Worm (Caenorhabditis elegans) whole organism, mixed stage, embryonic: ENCODE results near the gene gpa-13.

ENCODE experiments used
- M03D4.4 ChIP-seq: sonication (generic microtip); optimal IDR thresholded peaks from 2 replicates; lab custom pipeline; 2017; ENCODE audit warnings: mild to moderate bottlenecking, missing genetic modification characterization, missing compliant biosample characterization
- bed-3 ChIP-seq: fragments of 200-800 bp; sonication (Bioruptor generic); optimal IDR thresholded peaks from 3 replicates; lab custom pipeline; 2018; ENCODE audit warnings: mild to moderate bottlenecking, missing genetic modification characterization, moderate library complexity, missing compliant biosample characterization
- blmp-1 ChIP-seq: fragments of 150-350 bp; optimal IDR thresholded peaks from 2 replicates; lab custom pipeline; 2014; ENCODE audit warnings: missing biosample characterization, missing genetic modification characterization
- ceh-39 ChIP-seq: fragments of 150-350 bp; optimal IDR thresholded peaks from 2 replicates; lab custom pipeline; 2014; ENCODE audit warnings: missing biosample characterization, missing genetic modification characterization
- ceh-43 ChIP-seq: fragments of 200-800 bp; sonication (Bioruptor generic); optimal IDR thresholded peaks from 2 replicates; lab custom pipeline; 2018; ENCODE audit warnings: mild to moderate bottlenecking, missing genetic modification characterization, moderate library complexity, missing compliant biosample characterization
- ceh-83 ChIP-seq: fragments of 200-800 bp; sonication (Bioruptor generic); optimal IDR thresholded peaks from 2 replicates; lab custom pipeline; 2018; ENCODE audit warnings: mild to moderate bottlenecking, missing genetic modification characterization, missing compliant biosample characterization
- ces-1 ChIP-seq: fragments of 150-350 bp; optimal IDR thresholded peaks from 2 replicates; lab custom pipeline; 2014; ENCODE audit warnings: missing biosample characterization, missing genetic modification reagents, missing genetic modification characterization
- cnd-1 ChIP-seq: fragments of 200-800 bp; sonication (Bioruptor generic); optimal IDR thresholded peaks from 2 replicates; lab custom pipeline; 2018; ENCODE audit warnings: mild to moderate bottlenecking, missing genetic modification characterization, missing compliant biosample characterization
- drap-1 ChIP-seq: fragments of 200-800 bp; sonication (Bioruptor generic); optimal IDR thresholded peaks from 3 replicates; lab custom pipeline; 2018; ENCODE audit warnings: mild to moderate bottlenecking, missing genetic modification characterization, missing compliant biosample characterization
- elt-1 ChIP-seq: sonication (generic microtip); optimal IDR thresholded peaks from 2 replicates; lab custom pipeline; 2017; ENCODE audit warnings: missing genetic modification characterization, mild to moderate bottlenecking, missing compliant biosample characterization, antibody characterized with exemption, moderate library complexity, borderline replicate concordance; ENCODE audit not compliant: insufficient read depth
- elt-3 ChIP-seq: fragments of 150-350 bp; optimal IDR thresholded peaks from 2 replicates; lab custom pipeline; 2014; ENCODE audit warnings: missing biosample characterization, missing genetic modification characterization
- flh-1 ChIP-seq: fragments of 200-800 bp; sonication (Bioruptor generic); optimal IDR thresholded peaks from 2 replicates; lab custom pipeline; 2018; ENCODE audit warnings: mild to moderate bottlenecking, missing genetic modification characterization, moderate library complexity, missing compliant biosample characterization
- ham-2 ChIP-seq: fragments of 200-800 bp; sonication (Bioruptor generic); optimal IDR thresholded peaks from 2 replicates; lab custom pipeline; 2018; ENCODE audit warnings: mild to moderate bottlenecking, missing genetic modification characterization, missing compliant biosample characterization
- hlh-1 ChIP-seq: fragments of 150-350 bp; optimal IDR thresholded peaks from 2 replicates; lab custom pipeline; 2014; ENCODE audit warnings: missing biosample characterization, missing genetic modification reagents, missing genetic modification characterization
- lin-13 ChIP-seq: fragments of 150-350 bp; optimal IDR thresholded peaks from 2 replicates; lab custom pipeline; 2014; ENCODE audit warnings: missing biosample characterization, missing genetic modification characterization
- lin-32 ChIP-seq: fragments of 200-800 bp; sonication (Bioruptor generic); optimal IDR thresholded peaks from 2 replicates; lab custom pipeline; 2018; ENCODE audit warnings: mild to moderate bottlenecking, missing genetic modification characterization, missing compliant biosample characterization
- lsy-2 ChIP-seq: fragments of 150-350 bp; optimal IDR thresholded peaks from 2 replicates; lab custom pipeline; 2014; ENCODE audit warnings: missing biosample characterization, missing genetic modification characterization
- mab-5 ChIP-seq: fragments of 150-350 bp; optimal IDR thresholded peaks from 2 replicates; lab custom pipeline; 2014; ENCODE audit warnings: missing biosample characterization, missing genetic modification characterization
- mep-1 ChIP-seq: fragments of 150-350 bp; optimal IDR thresholded peaks from 2 replicates; lab custom pipeline; 2017; ENCODE audit warnings: missing biosample characterization, missing genetic modification reagents, missing genetic modification characterization, inconsistent platforms
- mls-2 ChIP-seq: sonication (generic microtip); optimal IDR thresholded peaks from 2 replicates; lab custom pipeline; 2016; ENCODE audit warnings: mild to moderate bottlenecking, missing genetic modification characterization, moderate library complexity, missing compliant biosample characterization
- nhr-12 ChIP-seq: fragments of 150-350 bp; optimal IDR thresholded peaks from 2 replicates; lab custom pipeline; 2014; ENCODE audit warnings: missing biosample characterization, missing genetic modification characterization
- nhr-2 ChIP-seq: fragments of 150-350 bp; optimal IDR thresholded peaks from 2 replicates; lab custom pipeline; 2014; ENCODE audit warnings: missing biosample characterization, missing genetic modification characterization
- nhr-237 ChIP-seq: fragments of 150-350 bp; optimal IDR thresholded peaks from 2 replicates; lab custom pipeline; 2014; ENCODE audit warnings: missing biosample characterization, missing genetic modification characterization
- nhr-28 ChIP-seq: fragments of 150-350 bp; optimal IDR thresholded peaks from 2 replicates; lab custom pipeline; 2014; ENCODE audit warnings: missing biosample characterization, missing genetic modification characterization
- nhr-76 ChIP-seq: sonication (generic microtip); optimal IDR thresholded peaks from 2 replicates; lab custom pipeline; 2017; ENCODE audit warnings: missing biosample characterization, missing genetic modification characterization
- pha-4 ChIP-seq: fragments of 150-350 bp; optimal IDR thresholded peaks from 2 replicates; lab custom pipeline; 2018; ENCODE audit warnings: missing biosample characterization, missing genetic modification reagents, missing genetic modification characterization
- sem-2 ChIP-seq: fragments of 200-800 bp; sonication (Bioruptor generic); optimal IDR thresholded peaks from 2 replicates; lab custom pipeline; 2018; ENCODE audit warnings: mild to moderate bottlenecking, missing genetic modification characterization, missing compliant biosample characterization
- snpc-4 ChIP-seq: fragments of 150-350 bp; optimal IDR thresholded peaks from 2 replicates; lab custom pipeline; 2014; ENCODE audit warnings: missing biosample characterization, missing genetic modification characterization
- sptf-1 ChIP-seq: sonication (generic microtip); optimal IDR thresholded peaks from 2 replicates; lab custom pipeline; 2017; ENCODE audit warnings: mild to moderate bottlenecking, missing genetic modification characterization, moderate library complexity, missing compliant biosample characterization
- unc-39 ChIP-seq: fragments of 150-350 bp; optimal IDR thresholded peaks from 2 replicates; lab custom pipeline; 2014; ENCODE audit warnings: missing biosample characterization, missing genetic modification characterization
- unc-62 ChIP-seq: fragments of 150-350 bp; optimal IDR thresholded peaks from 2 replicates; lab custom pipeline; 2014; ENCODE audit warnings: missing biosample characterization, missing genetic modification reagents, missing genetic modification characterization
- zip-8 ChIP-seq: fragments of 150-350 bp; optimal IDR thresholded peaks from 2 replicates; lab custom pipeline; 2014; ENCODE audit warnings: missing biosample characterization, missing genetic modification characterization

gpa-13 gene

DNA sequence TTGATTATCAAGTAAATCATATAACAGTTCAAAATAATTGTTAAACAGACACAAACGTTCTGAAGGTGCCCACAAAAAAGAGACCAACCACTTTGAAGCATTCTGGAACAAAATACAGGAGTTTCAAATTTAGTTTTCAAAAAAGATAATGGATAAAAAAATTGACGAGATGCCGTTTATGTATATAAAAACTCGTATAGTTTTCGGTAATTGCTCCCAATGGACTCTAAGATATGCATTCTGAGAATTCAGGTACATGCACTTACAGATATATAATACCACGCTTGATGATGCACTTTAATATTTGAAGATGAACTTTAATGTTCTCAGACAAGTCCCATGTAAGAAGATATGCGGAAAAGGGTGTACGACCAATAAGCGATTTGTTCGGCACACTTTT, 36.1 kb downstream of the gpa-13 start, which contains the start of gene str-181:
TSS of gene str-181 (minus strand) at position 101 of the 400 bp plus-strand sequence.
- TF ChIP-seq nhr-2 (tag; lab: Kevin White, UChicago) (no peak), unc-39 (tag; lab: Kevin White, UChicago) (no peak), sptf-1 (tag; lab: Kevin White, UChicago) (no peak), lin-32 (no peak), nhr-12 (tag; lab: Kevin White, UChicago) (no peak), ces-1 (GFP tag; lab: Kevin White, UChicago) (no peak), zip-8 (tag; lab: Kevin White, UChicago) (no peak), bed-3 (GFP tag; lab: Kevin White, UChicago) (no peak), elt-1 (tag; lab: Kevin White, UChicago) (no peak), nhr-28 (tag; lab: Kevin White, UChicago) (no peak), mab-5 (tag; lab: Kevin White, UChicago) (no peak), hlh-1 (tag; lab: Kevin White, UChicago) (no peak), elt-3 (tag; lab: Kevin White, UChicago) (no peak)

DNA sequence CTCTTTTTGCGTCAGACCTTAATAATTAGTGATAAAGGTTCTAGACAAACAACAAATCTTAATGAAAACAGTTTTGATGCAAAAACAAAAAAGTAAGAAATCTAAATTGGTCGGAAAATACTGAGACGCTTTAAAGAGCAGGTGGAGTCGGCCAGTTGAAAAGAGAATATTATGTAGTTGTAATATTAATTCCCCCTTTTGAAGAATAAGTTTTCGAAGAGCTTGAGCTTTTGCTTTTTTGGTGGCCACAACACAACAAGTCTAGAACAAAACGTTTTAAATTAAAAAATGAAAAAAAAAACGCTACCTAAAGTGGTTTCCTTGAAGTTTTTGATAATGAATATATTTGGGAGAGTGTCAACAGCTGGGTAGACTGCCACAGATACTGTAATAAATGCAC, 38.3 kb downstream of the gpa-13 start, which contains the start of gene str-178:
TSS of gene str-178 (minus strand) at position 101 of the 400 bp plus-strand sequence.
- no peak for TF ChIP-seq elt-1 (tag; lab: Kevin White, UChicago)
- TF ChIP-seq lin-13 (tag; lab: Kevin White, UChicago): no peak
- no peak for TF ChIP-seq pha-4 (tag; lab: Kevin White, UChicago)
- TF ChIP-seq drap-1: no peak
- no peak for TF ChIP-seq mab-5 (tag; lab: Kevin White, UChicago)
- TF ChIP-seq elt-3 (tag; lab: Kevin White, UChicago): no peak
- no peak for TF ChIP-seq cnd-1 (tag; lab: Kevin White, UChicago)
- TF ChIP-seq mls-2 (tag; lab: Kevin White, UChicago): no peak
- no peak for TF ChIP-seq nhr-12 (tag; lab: Kevin White, UChicago)
- TF ChIP-seq unc-62 (GFP tag; lab: Kevin White, UChicago): no peak
- TF ChIP-seq unc-39 (tag; lab: Kevin White, UChicago): no peak
- no peak for TF ChIP-seq ces-1 (GFP tag; lab: Kevin White, UChicago)
- no peak for TF ChIP-seq bed-3 (GFP tag; lab: Kevin White, UChicago)
- TF ChIP-seq ham-2 (GFP tag; lab: Kevin White, UChicago): no peak
- no peak for TF ChIP-seq lin-32
- no peak for TF ChIP-seq sem-2 (GFP tag; lab: Kevin White, UChicago)
- TF ChIP-seq M03D4.4 (tag; lab: Kevin White, UChicago): no peak
- TF ChIP-seq sptf-1 (tag; lab: Kevin White, UChicago): no peak
- no peak for TF ChIP-seq nhr-2 (tag; lab: Kevin White, UChicago)

DNA sequence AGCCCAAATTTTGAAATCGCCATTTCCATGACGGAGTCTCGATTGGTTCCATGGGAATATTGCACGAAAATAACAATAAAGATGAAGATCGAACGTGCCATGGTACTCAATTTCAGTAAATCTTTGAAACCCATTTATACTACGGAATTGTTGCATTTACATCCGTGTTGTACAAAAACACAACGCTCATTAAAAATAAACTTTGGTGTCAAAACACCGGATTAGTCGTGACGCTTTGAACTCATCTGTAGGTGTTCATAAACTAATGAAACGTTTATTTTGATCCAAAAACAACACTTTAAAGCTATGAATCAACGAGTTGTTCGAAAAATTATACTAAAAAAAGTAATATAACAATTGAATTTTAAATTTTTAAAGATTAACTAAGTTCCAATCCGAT, 40.6 kb downstream of the gpa-13 start, which contains the start of gene R11D1.4:
TSS of gene R11D1.4 (minus strand) at position 101 of the 400 bp plus-strand sequence.
- TF ChIP-seq nhr-76 (tag; lab: Kevin White, UChicago) (no peak), lsy-2 (no peak), nhr-237 (tag; lab: Kevin White, UChicago) (no peak), lin-13 (tag; lab: Kevin White, UChicago) (no peak), snpc-4 (tag; lab: Kevin White, UChicago) (no peak), unc-62 (GFP tag; lab: Kevin White, UChicago) (no peak), ceh-43 (GFP tag; lab: Kevin White, UChicago) (no peak), elt-1 (tag; lab: Kevin White, UChicago) (no peak), nhr-2 (tag; lab: Kevin White, UChicago) (no peak), cnd-1 (tag; lab: Kevin White, UChicago) (no peak), sptf-1 (tag; lab: Kevin White, UChicago) (no peak), ceh-39 (no peak), mep-1 (tag; lab: Kevin White, UChicago) (no peak), ham-2 (GFP tag; lab: Kevin White, UChicago) (no peak), ceh-83 (no peak), drap-1 (no peak), sem-2 (GFP tag; lab: Kevin White, UChicago) (no peak), elt-3 (tag; lab: Kevin White, UChicago) (no peak), zip-8 (tag; lab: Kevin White, UChicago) (no peak), mls-2 (tag; lab: Kevin White, UChicago) (no peak)

DNA sequence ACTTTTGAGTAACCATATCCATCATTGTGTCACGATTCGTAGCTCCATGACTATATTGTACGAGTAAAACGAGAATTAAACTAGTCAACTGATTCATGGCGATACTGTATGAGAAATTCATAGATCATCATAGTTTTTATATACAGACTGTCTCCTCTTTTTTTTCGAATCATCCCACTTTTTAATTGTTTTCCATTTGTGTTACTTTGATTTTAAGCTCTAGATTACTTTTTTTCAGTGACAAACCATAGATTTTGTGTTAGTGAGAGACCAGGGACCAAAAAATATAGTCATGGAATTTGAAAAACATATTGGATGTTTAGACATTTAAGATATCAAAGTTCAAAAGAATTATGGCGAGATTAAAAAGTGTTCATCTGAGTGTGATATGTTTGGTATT, 42.7 kb downstream of the gpa-13 start, which contains the start of gene R11D1.3:
TSS of gene R11D1.3 (minus strand) at position 101 of the 400 bp plus-strand sequence.
- TF ChIP-seq sem-2 (GFP tag; lab: Kevin White, UChicago): no peak
- no peak for TF ChIP-seq lin-32
- no peak for TF ChIP-seq nhr-2 (tag; lab: Kevin White, UChicago)
- TF ChIP-seq blmp-1 (tag; lab: Kevin White, UChicago): no peak
- TF ChIP-seq lsy-2: no peak
- no peak for TF ChIP-seq flh-1
- TF ChIP-seq sptf-1 (tag; lab: Kevin White, UChicago): no peak
